Worm (Caenorhabditis elegans) whole organism, L2 larva: ENCODE results near the gene fbxa-152.
"Not testable (repeated sequence)": the region's sequence is repeated elsewhere in the genome, so short reads cannot be mapped to it uniquely, and the experiment has no call there.

ENCODE experiments used
- C34F6.9 ChIP-seq: fragments of 150-350 bp; optimal IDR thresholded peaks from 2 replicates; lab custom pipeline; 2014; ENCODE audit warnings: missing biosample characterization, missing genetic modification characterization
- F13H6.1 ChIP-seq: sonication (generic microtip); optimal IDR thresholded peaks from 2 replicates; lab custom pipeline; 2016; ENCODE audit warnings: missing genetic modification characterization, missing compliant biosample characterization
- R02D3.7 ChIP-seq: fragments of 150-350 bp; optimal IDR thresholded peaks from 2 replicates; lab custom pipeline; 2014; ENCODE audit warnings: missing biosample characterization, missing genetic modification characterization
- Y55F3AM.14 ChIP-seq: fragments of 200-800 bp; sonication (Bioruptor generic); optimal IDR thresholded peaks from 2 replicates; lab custom pipeline; 2018; ENCODE audit warnings: mild to moderate bottlenecking, missing genetic modification characterization, missing compliant biosample characterization
- ZK546.5 ChIP-seq: sonication (generic microtip); optimal IDR thresholded peaks from 2 replicates; lab custom pipeline; 2017; ENCODE audit warnings: missing biosample characterization, missing genetic modification characterization
- alr-1 ChIP-seq: fragments of 150-350 bp; optimal IDR thresholded peaks from 2 replicates; lab custom pipeline; 2014; ENCODE audit warnings: missing biosample characterization, missing genetic modification characterization
- aly-2 ChIP-seq: fragments of 150-350 bp; optimal IDR thresholded peaks from 2 replicates; lab custom pipeline; 2014; ENCODE audit warnings: missing biosample characterization, missing genetic modification characterization
- blmp-1 ChIP-seq: sonication (generic microtip); optimal IDR thresholded peaks from 2 replicates; lab custom pipeline; 2017; ENCODE audit warnings: missing genetic modification characterization, mild to moderate bottlenecking, missing compliant biosample characterization, antibody characterized with exemption, moderate library complexity; ENCODE audit not compliant: insufficient read depth
- ceh-16 ChIP-seq: fragments of 150-350 bp; optimal IDR thresholded peaks from 2 replicates; lab custom pipeline; 2014; ENCODE audit warnings: missing biosample characterization, missing genetic modification characterization
- ceh-82 ChIP-seq: fragments of 150-350 bp; optimal IDR thresholded peaks from 2 replicates; lab custom pipeline; 2014; ENCODE audit warnings: missing biosample characterization, missing genetic modification characterization
- crh-2 ChIP-seq: sonication (generic microtip); optimal IDR thresholded peaks from 2 replicates; lab custom pipeline; 2017; ENCODE audit warnings: missing biosample characterization, missing genetic modification characterization
- dmd-4 ChIP-seq: sonication (generic microtip); optimal IDR thresholded peaks from 2 replicates; lab custom pipeline; 2017; ENCODE audit warnings: missing biosample characterization, missing genetic modification characterization
- egl-27 ChIP-seq: sonication (generic microtip); optimal IDR thresholded peaks from 3 replicates; lab custom pipeline; 2017; ENCODE audit warnings: missing biosample characterization, missing genetic modification reagents, missing genetic modification characterization
- elt-1 ChIP-seq: fragments of 150-350 bp; optimal IDR thresholded peaks from 2 replicates; lab custom pipeline; 2014; ENCODE audit warnings: missing biosample characterization, missing genetic modification characterization
- elt-3 ChIP-seq: sonication (generic microtip); optimal IDR thresholded peaks from 2 replicates; lab custom pipeline; 2017; ENCODE audit warnings: missing biosample characterization, missing genetic modification characterization
- fos-1 ChIP-seq: fragments of 150-350 bp; optimal IDR thresholded peaks from 2 replicates; lab custom pipeline; 2014; ENCODE audit warnings: missing biosample characterization, missing genetic modification characterization
- gmeb-1 ChIP-seq: fragments of 150-350 bp; optimal IDR thresholded peaks from 2 replicates; lab custom pipeline; 2014; ENCODE audit warnings: missing biosample characterization, missing genetic modification characterization
- lin-11 ChIP-seq: fragments of 150-350 bp; sonication (generic microtip); optimal IDR thresholded peaks from 2 replicates; lab custom pipeline; 2014; ENCODE audit warnings: missing biosample characterization, missing genetic modification characterization, inconsistent platforms, mixed read lengths
- lin-13 ChIP-seq: fragments of 150-350 bp; optimal IDR thresholded peaks from 2 replicates; lab custom pipeline; 2014; ENCODE audit warnings: missing biosample characterization, missing genetic modification reagents, missing genetic modification characterization
- lin-39 ChIP-seq: fragments of 150-350 bp; optimal IDR thresholded peaks from 2 replicates; lab custom pipeline; 2014; ENCODE audit warnings: missing biosample characterization, missing genetic modification reagents, missing genetic modification characterization
- lsy-2 ChIP-seq, 2 experiments: fragments of 150-350 bp in 1 of 2; sonication (generic microtip) in 1 of 2; optimal IDR thresholded peaks; 2 replicates each; lab custom pipeline; 2014 to 2017; ENCODE audit warnings: missing biosample characterization in 2 of 2, missing genetic modification characterization in 2 of 2
- mab-5 ChIP-seq: fragments of 150-350 bp; optimal IDR thresholded peaks from 2 replicates; lab custom pipeline; 2014; ENCODE audit warnings: missing biosample characterization, missing genetic modification characterization
- mdl-1 ChIP-seq, 2 experiments: fragments of 150-350 bp in 1 of 2; sonication (generic microtip) in 1 of 2; optimal IDR thresholded peaks; 2 replicates each; lab custom pipeline; 2017; ENCODE audit warnings: missing biosample characterization in 2 of 2, missing genetic modification characterization in 2 of 2
- nhr-10 ChIP-seq: sonication (generic microtip); optimal IDR thresholded peaks from 2 replicates; lab custom pipeline; 2017; ENCODE audit warnings: missing biosample characterization, missing genetic modification characterization
- nhr-11 ChIP-seq: fragments of 150-350 bp; optimal IDR thresholded peaks from 2 replicates; lab custom pipeline; 2014; ENCODE audit warnings: missing biosample characterization, missing genetic modification characterization
- nhr-12 ChIP-seq: fragments of 150-350 bp; optimal IDR thresholded peaks from 2 replicates; lab custom pipeline; 2014; ENCODE audit warnings: missing biosample characterization, missing genetic modification characterization
- nhr-129 ChIP-seq: fragments of 150-350 bp; optimal IDR thresholded peaks from 2 replicates; lab custom pipeline; 2014; ENCODE audit warnings: missing biosample characterization, missing genetic modification characterization
- nhr-21 ChIP-seq: fragments of 150-350 bp; optimal IDR thresholded peaks from 2 replicates; lab custom pipeline; 2014; ENCODE audit warnings: missing biosample characterization, missing genetic modification characterization
- nhr-237 ChIP-seq: fragments of 150-350 bp; optimal IDR thresholded peaks from 2 replicates; lab custom pipeline; 2014; ENCODE audit warnings: missing biosample characterization, missing genetic modification characterization
- nhr-6 ChIP-seq: fragments of 150-350 bp; optimal IDR thresholded peaks from 2 replicates; lab custom pipeline; 2014; ENCODE audit warnings: missing biosample characterization, missing genetic modification characterization
- nhr-77 ChIP-seq: fragments of 150-350 bp; optimal IDR thresholded peaks from 2 replicates; lab custom pipeline; 2014; ENCODE audit warnings: missing biosample characterization, missing genetic modification characterization
- peb-1 ChIP-seq: fragments of 150-350 bp; optimal IDR thresholded peaks from 2 replicates; lab custom pipeline; 2014; ENCODE audit warnings: missing biosample characterization, missing genetic modification characterization
- sem-4 ChIP-seq: fragments of 150-350 bp; optimal IDR thresholded peaks from 2 replicates; lab custom pipeline; 2014; ENCODE audit warnings: missing biosample characterization, missing genetic modification reagents, missing genetic modification characterization
- skn-1 ChIP-seq: sonication (generic microtip); optimal IDR thresholded peaks from 2 replicates; lab custom pipeline; 2017; ENCODE audit warnings: missing biosample characterization, missing genetic modification characterization
- sma-3 ChIP-seq: sonication (generic microtip); optimal IDR thresholded peaks from 2 replicates; lab custom pipeline; 2016; ENCODE audit warnings: missing genetic modification reagents, missing genetic modification characterization, missing compliant biosample characterization
- sma-9 ChIP-seq, 2 experiments: fragments of 150-350 bp in 1 of 2; sonication (generic microtip) in 1 of 2; optimal IDR thresholded peaks; 2 replicates each; lab custom pipeline; 2014 to 2016; ENCODE audit warnings: missing genetic modification characterization in 2 of 2, mild to moderate bottlenecking in 1 of 2, missing biosample characterization in 1 of 2, missing compliant biosample characterization in 1 of 2, missing genetic modification reagents in 1 of 2, moderate library complexity in 1 of 2
- snpc-4 ChIP-seq: fragments of 150-350 bp; optimal IDR thresholded peaks from 2 replicates; lab custom pipeline; 2014; ENCODE audit warnings: missing biosample characterization, missing genetic modification characterization
- unc-39 ChIP-seq: fragments of 150-350 bp; optimal IDR thresholded peaks from 2 replicates; lab custom pipeline; 2014; ENCODE audit warnings: missing biosample characterization, missing genetic modification characterization
- unc-55 ChIP-seq: fragments of 150-350 bp; sonication (generic microtip); optimal IDR thresholded peaks from 3 replicates; lab custom pipeline; 2014; ENCODE audit warnings: missing biosample characterization, missing genetic modification reagents, missing genetic modification characterization
- unc-62 ChIP-seq: fragments of 150-350 bp; optimal IDR thresholded peaks from 2 replicates; lab custom pipeline; 2014; ENCODE audit warnings: missing biosample characterization, missing genetic modification reagents, missing genetic modification characterization
- zag-1 ChIP-seq: fragments of 150-350 bp; optimal IDR thresholded peaks from 2 replicates; lab custom pipeline; 2014; ENCODE audit warnings: missing biosample characterization, missing genetic modification characterization
- ztf-1 ChIP-seq: fragments of 200-800 bp; sonication (Bioruptor generic); conservative IDR thresholded peaks from 2 replicates; pipeline ENCODE4 v1.3.6; 2022; ENCODE audit warnings: missing genetic modification characterization, missing compliant biosample characterization
- ztf-11 ChIP-seq: sonication (generic microtip); optimal IDR thresholded peaks from 2 replicates; lab custom pipeline; 2017; ENCODE audit warnings: missing biosample characterization, missing genetic modification characterization
- ztf-4 ChIP-seq: fragments of 150-350 bp; optimal IDR thresholded peaks from 2 replicates; lab custom pipeline; 2014; ENCODE audit warnings: missing biosample characterization, missing genetic modification characterization

The fbxa-152 gene

DNA sequence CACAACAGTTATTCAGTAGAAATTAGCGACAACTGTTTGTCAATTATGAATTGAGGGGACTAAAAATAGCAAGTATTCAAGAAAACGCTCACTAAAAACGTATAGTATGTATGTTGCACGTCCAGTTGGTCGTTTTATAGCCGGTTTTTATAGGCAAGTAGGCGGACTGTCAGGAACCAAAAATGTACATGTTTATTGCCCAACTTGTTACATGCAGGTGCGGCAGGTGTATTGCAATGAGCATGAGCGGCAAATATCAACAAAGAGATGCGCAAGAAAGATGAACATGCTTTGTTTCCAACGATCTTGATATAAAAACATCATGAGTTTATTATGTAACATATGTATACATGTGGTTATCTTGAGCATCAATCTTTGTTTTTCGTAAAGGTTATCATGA, 2.4 kb downstream of the fbxa-152 start, which contains the start of gene B0391.14:
TSS of gene B0391.14 (minus strand) at position 101 of the 400 bp plus-strand sequence.
- not testable (repeated sequence) for TF ChIP-seq ztf-4 (tag; lab: Kevin White, UChicago); elt-1 (tag; lab: Kevin White, UChicago); peb-1

ce11 chrV:15594573-15594972, 7.6 kb downstream of the fbxa-152 start, which contains the start of gene fbxa-139:
Gene fbxa-139, minus strand, starts transcription at chrV:15594673.
- TF ChIP-seq ztf-1 (GFP tag; lab: Robert Waterston, UW) = no peak
- no peak for TF ChIP-seq sem-4 (tag; lab: Kevin White, UChicago)
- no peak for TF ChIP-seq nhr-21 (tag; lab: Kevin White, UChicago)
- TF ChIP-seq lin-39 (tag; lab: Kevin White, UChicago) = no peak
- TF ChIP-seq alr-1 = no peak
- no peak for TF ChIP-seq snpc-4
- TF ChIP-seq sma-9 (GFP tag; optimal IDR thresholded peaks at IDR 0.05; lab: Kevin White, UChicago) = no peak
- no peak for TF ChIP-seq sma-9 (tag; optimal IDR thresholded peaks at IDR 0.05; lab: Kevin White, UChicago)
- TF ChIP-seq skn-1 (tag; lab: Kevin White, UChicago) = no peak
- no peak for TF ChIP-seq egl-27 (tag; lab: Kevin White, UChicago)
- TF ChIP-seq F13H6.1 (tag; lab: Kevin White, UChicago) = no peak
- no peak for TF ChIP-seq ztf-11 (tag; lab: Kevin White, UChicago)
- TF ChIP-seq Y55F3AM.14 = no peak
- no peak for TF ChIP-seq ceh-16 (tag; lab: Kevin White, UChicago)
- no peak for TF ChIP-seq nhr-10 (tag; lab: Kevin White, UChicago)
- no peak for TF ChIP-seq mdl-1 (tag; optimal IDR thresholded peaks at IDR 0.05; lab: Kevin White, UChicago)
- no peak for TF ChIP-seq peb-1
- TF ChIP-seq nhr-6 (tag; lab: Kevin White, UChicago) = no peak
- TF ChIP-seq nhr-237 (tag; lab: Kevin White, UChicago) = no peak
- TF ChIP-seq nhr-11 (tag; lab: Kevin White, UChicago) = no peak
- TF ChIP-seq lin-11 (tag; lab: Kevin White, UChicago) = no peak

DNA sequence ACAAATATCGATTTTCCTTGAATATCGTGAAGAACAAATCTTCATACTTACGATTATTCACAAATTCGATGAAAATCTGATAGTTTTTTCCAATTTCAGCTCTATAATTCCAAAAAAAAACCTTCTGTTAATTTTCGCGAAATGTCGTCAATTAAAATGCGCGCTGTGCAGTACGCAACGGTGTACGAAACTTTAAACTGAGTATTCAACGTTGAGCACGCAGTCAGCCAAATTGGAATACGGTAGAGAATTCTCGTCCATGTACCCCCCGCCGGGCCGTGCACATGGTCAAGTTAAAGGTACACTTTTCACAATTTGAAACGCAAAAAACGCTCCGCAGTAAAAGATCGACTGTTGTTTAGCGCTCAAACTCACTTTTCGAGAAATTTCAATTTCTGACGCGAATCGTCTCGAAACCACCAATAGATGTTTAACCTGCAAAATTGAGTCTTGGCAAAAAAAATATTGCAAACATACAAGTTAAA, 11.9 kb downstream of the fbxa-152 start, which contains the start of gene F28F8.7:
TSS of gene F28F8.7 (minus strand) at position 435 of the 485 bp plus-strand sequence.
- TF ChIP-seq lin-13 = peak; percentile 9
- TF ChIP-seq sma-3 (GFP tag; lab: Kevin White, UChicago) = peak; percentile 49
- TF ChIP-seq unc-55 (GFP tag; lab: Kevin White, UChicago) = peak; percentile 65
- TF ChIP-seq crh-2 (tag; lab: Kevin White, UChicago) = peak; percentile 24
- TF ChIP-seq F13H6.1 (tag; lab: Kevin White, UChicago) = peak; percentile 25
- TF ChIP-seq lsy-2 (tag; optimal IDR thresholded peaks at IDR 0.05; lab: Kevin White, UChicago) = peak; percentile 65 to 95
- peak; percentile 7 for TF ChIP-seq nhr-129 (tag; lab: Kevin White, UChicago)

- TF ChIP-seq elt-3 (no peak), skn-1 (tag; lab: Kevin White, UChicago) (no peak), sma-9 (GFP tag; optimal IDR thresholded peaks at IDR 0.05; lab: Kevin White, UChicago) (peak; percentile 39), sma-9 (tag; optimal IDR thresholded peaks at IDR 0.05; lab: Kevin White, UChicago) (no peak), dmd-4 (tag; lab: Kevin White, UChicago) (no peak), egl-27 (tag; lab: Kevin White, UChicago) (no peak), C34F6.9 (peak; percentile 55), nhr-129 (tag; lab: Kevin White, UChicago) (peak; percentile 66), F13H6.1 (tag; lab: Kevin White, UChicago) (no peak), unc-39 (no peak), blmp-1 (tag; lab: Kevin White, UChicago) (no peak), nhr-237 (tag; lab: Kevin White, UChicago) (no peak), nhr-6 (tag; lab: Kevin White, UChicago) (no peak), nhr-77 (tag; lab: Kevin White, UChicago) (no peak), nhr-10 (tag; lab: Kevin White, UChicago) (no peak), ceh-82 (no peak), mdl-1 (tag; optimal IDR thresholded peaks at IDR 0.05; lab: Kevin White, UChicago) (no peak), ztf-1 (GFP tag; lab: Robert Waterston, UW) (no peak), peb-1 (no peak), Y55F3AM.14 (no peak), unc-55 (GFP tag; lab: Kevin White, UChicago) (peak; percentile 62), ztf-4 (tag; lab: Kevin White, UChicago) (no peak), lsy-2 (tag; optimal IDR thresholded peaks at IDR 0.05; lab: Kevin White, UChicago) (peak in 1 of 2 experiments; percentile 74), mab-5 (tag; lab: Kevin White, UChicago) (no peak), nhr-11 (tag; lab: Kevin White, UChicago) (no peak), nhr-12 (tag; lab: Kevin White, UChicago) (no peak), aly-2 (tag; lab: Kevin White, UChicago) (no peak), sma-3 (GFP tag; lab: Kevin White, UChicago) (peak; percentile 4), R02D3.7 (tag; lab: Kevin White, UChicago) (peak; percentile 87), zag-1 (tag; lab: Kevin White, UChicago) (no peak), ZK546.5 (no peak), ztf-11 (tag; lab: Kevin White, UChicago) (no peak), unc-62 (GFP tag; lab: Kevin White, UChicago) (no peak), fos-1 (tag; lab: Kevin White, UChicago) (no peak), gmeb-1 (tag; lab: Kevin White, UChicago) (peak; percentile 90), lin-39 (tag; lab: Kevin White, UChicago) (no peak)
Observed at ce11 chrV:15578386-15578785, 23.8 kb downstream of the fbxa-152 start, which contains the start of gene F28F8.9. Gene F28F8.9, minus strand, starts transcription at chrV:15578673.
